Fruit fly (Drosophila melanogaster): Measurements from ENCODE around the gene CG42371.

Gene CG42371

dm6 chr2L:2200136-2201036 is 16.7 kb downstream of the CG42371 start (continued):
- no peak for TF ChIP-seq CG31224 (GFP tag; IDR thresholded peaks at IDR 0.05)
- peak; percentile 58 for TF ChIP-seq CG10543 (GFP tag; optimal IDR thresholded peaks at IDR 0.05)
- no peak for TF ChIP-seq CG13775 (GFP tag; optimal IDR thresholded peaks at IDR 0.05)
- TF ChIP-seq inv (GFP tag; IDR thresholded peaks at IDR 0.05; ENCODE audit: partially characterized antibody) = no peak

- no peak for TF ChIP-seq sr (GFP tag; IDR thresholded peaks at IDR 0.05)
- TF ChIP-seq nom (GFP tag; optimal IDR thresholded peaks at IDR 0.05) = peak; percentile 42
- peak; percentile 69 for TF ChIP-seq corto (GFP tag; optimal IDR thresholded peaks at IDR 0.05)
Observed at dm6 chr2L:2199433-2199796, 17.6 kb downstream of the CG42371 start.

dm6 chr2L:2198613-2199432 is 18.2 kb downstream of the CG42371 start:
- TF ChIP-seq CG10209 (GFP tag; optimal IDR thresholded peaks at IDR 0.05) (peak; percentile 88), CG8359 (GFP tag; optimal IDR thresholded peaks at IDR 0.05; ENCODE audit: borderline replicate concordance) (peak; percentile 73), CG12236 (GFP tag; optimal IDR thresholded peaks at IDR 0.05) (peak; percentile 73), HHEX (GFP tag; optimal IDR thresholded peaks at IDR 0.05) (peak; percentile 82), sens (GFP tag) (peak; percentile 99), CkIIα-i1 (GFP tag; IDR thresholded peaks at IDR 0.05) (no peak), CG2202 (tag; optimal IDR thresholded peaks at IDR 0.05) (peak; percentile 84), Dll (GFP tag; IDR thresholded peaks at IDR 0.05; ENCODE audit: partially characterized antibody) (no peak), ind (GFP tag; optimal IDR thresholded peaks at IDR 0.05) (peak; percentile 89), Trl (optimal IDR thresholded peaks at IDR 0.05) (no peak), Trl (GFP tag; optimal IDR thresholded peaks at IDR 0.05) (peak; percentile 90), run (tag; optimal IDR thresholded peaks at IDR 0.05) (peak; percentile 72), kah (GFP tag; optimal IDR thresholded peaks at IDR 0.05) (peak; percentile 82), crp (GFP tag; optimal IDR thresholded peaks at IDR 0.05) (peak in 1 of 2 experiments; percentile 29), CG12942 (GFP tag; optimal IDR thresholded peaks at IDR 0.05) (peak; percentile 81), luna (GFP tag; optimal IDR thresholded peaks at IDR 0.05) (no peak), pum (GFP tag; optimal IDR thresholded peaks at IDR 0.05) (peak; percentile 87), Dek (tag; optimal IDR thresholded peaks at IDR 0.05) (peak; percentile 71), CG12769 (tag; optimal IDR thresholded peaks at IDR 0.05) (peak; percentile 96), ase (GFP tag; IDR thresholded peaks at IDR 0.05) (no peak), Xrp1 (GFP tag; IDR thresholded peaks at IDR 0.05) (no peak), CG15479 (GFP tag; optimal IDR thresholded peaks at IDR 0.05) (no peak), pan (optimal IDR thresholded peaks at IDR 0.05) (no peak), pan (GFP tag; optimal IDR thresholded peaks at IDR 0.05 in 1 of 2, IDR thresholded peaks at IDR 0.05 in 1 of 2) (no peak), CG11504 (tag; optimal IDR thresholded peaks at IDR 0.05) (peak; percentile 91), slbo (GFP tag; IDR thresholded peaks at IDR 0.05) (no peak), Gsc (GFP tag; IDR thresholded peaks at IDR 0.05) (no peak), ems (GFP tag; optimal IDR thresholded peaks at IDR 0.05) (peak; percentile 90), sd (tag; optimal IDR thresholded peaks at IDR 0.05) (peak; percentile 98), cwo (GFP tag; optimal IDR thresholded peaks at IDR 0.05) (peak; percentile 90), klu (GFP tag; IDR thresholded peaks at IDR 0.05) (no peak), lola (GFP tag; optimal IDR thresholded peaks at IDR 0.05) (peak in 1 of 3 experiments; percentile 83), CG10565 (GFP tag; optimal IDR thresholded peaks at IDR 0.05) (peak; percentile 48), Dp (GFP tag; optimal IDR thresholded peaks at IDR 0.05) (no peak), eve (GFP tag; optimal IDR thresholded peaks at IDR 0.05) (peak in 1 of 2 experiments; percentile 94), vnd (GFP tag; IDR thresholded peaks at IDR 0.05; ENCODE audit: partially characterized antibody) (no peak)

Measured in whole organism, embryonic.